Fruit fly (Drosophila melanogaster) whole organism, embryonic: Measurements from ENCODE around the gene Atg5.
A peak's percentile ranks its signal among the peaks of the same experiment; 100 is the strongest.

Source experiments
- Adf1 ChIP-seq: fragments of 200-800 bp; sonication (Bioruptor generic); IDR thresholded peaks from 2 replicates; pipeline ENCODE4 v1.3.6; 2022; ENCODE audit warnings: missing biosample characterization, missing genetic modification characterization
- B-H1 ChIP-seq: fragments of 200-800 bp; sonication (Bioruptor generic); IDR thresholded peaks from 3 replicates; pipeline ENCODE4 v1.3.6; 2022; ENCODE audit warnings: missing biosample characterization, missing genetic modification characterization
- CG14860 ChIP-seq: fragments of 200-800 bp; sonication (Bioruptor generic); IDR thresholded peaks from 3 replicates; pipeline ENCODE4 v1.3.6; 2022; ENCODE audit warnings: missing biosample characterization, missing genetic modification characterization; ENCODE audit not compliant: partially characterized antibody
- CG17328 ChIP-seq: fragments of 200-800 bp; sonication (Bioruptor generic); IDR thresholded peaks from 2 replicates; pipeline ENCODE4 v1.3.6; 2022; ENCODE audit warnings: missing biosample characterization, missing genetic modification characterization
- CG2875 ChIP-seq: fragments of 200-800 bp; sonication (Bioruptor generic); optimal IDR thresholded peaks from 2 replicates; lab custom pipeline; 2017; ENCODE audit warnings: missing biosample characterization, mild to moderate bottlenecking, missing genetic modification characterization, missing genetic modification reagents
- Fer1 ChIP-seq: fragments of 200-800 bp; sonication (Bioruptor generic); optimal IDR thresholded peaks from 2 replicates; lab custom pipeline; 2017; ENCODE audit warnings: missing biosample characterization, mild to moderate bottlenecking, missing genetic modification characterization
- NC2β ChIP-seq: fragments of 200-800 bp; sonication (Bioruptor generic); optimal IDR thresholded peaks from 2 replicates; lab custom pipeline; 2016; ENCODE audit warnings: missing biosample characterization, missing genetic modification characterization
- chn ChIP-seq: fragments of 200-800 bp; sonication (Bioruptor generic); optimal IDR thresholded peaks from 2 replicates; lab custom pipeline; 2016; ENCODE audit warnings: missing biosample characterization, missing genetic modification characterization
- eve ChIP-seq, 2 experiments: fragments of >200 bp; optimal IDR thresholded peaks; 2 replicates each; lab custom pipeline; 2017; ENCODE audit warnings: missing biosample characterization in 2 of 2, missing genetic modification characterization in 2 of 2
- her ChIP-seq: fragments of 200-800 bp; sonication (Bioruptor generic); optimal IDR thresholded peaks from 2 replicates; lab custom pipeline; 2016; ENCODE audit warnings: missing biosample characterization, missing genetic modification characterization
- psq ChIP-seq: fragments of 200-800 bp; sonication (Bioruptor generic); optimal IDR thresholded peaks from 2 replicates; lab custom pipeline; 2017; ENCODE audit warnings: missing biosample characterization, missing genetic modification characterization

- peak; percentile 56 for TF ChIP-seq NC2β (GFP tag; lab: Kevin White, UChicago)
- TF ChIP-seq CG17328 (GFP tag; lab: Robert Waterston, UW) = peak; percentile 45; the same call in 1 of the 2 replicates
- peak; percentile 32; the same call in 1 of the 3 replicates for TF ChIP-seq B-H1 (GFP tag; lab: Robert Waterston, UW)
- peak; percentile 66 for TF ChIP-seq Fer1
- peak; percentile 66 for TF ChIP-seq chn (GFP tag; lab: Kevin White, UChicago)
- peak in 1 of 2 experiments; percentile 63 for TF ChIP-seq eve (GFP tag; optimal IDR thresholded peaks at IDR 0.05; lab: Kevin White, UChicago)
- peak; percentile 67 for TF ChIP-seq Adf1 (GFP tag; lab: Robert Waterston, UW)
- peak; percentile 77 for TF ChIP-seq her (GFP tag; lab: Kevin White, UChicago)
- TF ChIP-seq CG14860 (GFP tag; lab: Robert Waterston, UW) = no peak
- TF ChIP-seq psq (GFP tag; lab: Kevin White, UChicago) = no peak
- TF ChIP-seq CG2875 = no peak
Observed at dm6 chrX:7332493-7332892, 8.9 kb upstream of the Atg5 start.
